Worm (Caenorhabditis elegans): ENCODE results near the gene R09H3.2.

DNA sequence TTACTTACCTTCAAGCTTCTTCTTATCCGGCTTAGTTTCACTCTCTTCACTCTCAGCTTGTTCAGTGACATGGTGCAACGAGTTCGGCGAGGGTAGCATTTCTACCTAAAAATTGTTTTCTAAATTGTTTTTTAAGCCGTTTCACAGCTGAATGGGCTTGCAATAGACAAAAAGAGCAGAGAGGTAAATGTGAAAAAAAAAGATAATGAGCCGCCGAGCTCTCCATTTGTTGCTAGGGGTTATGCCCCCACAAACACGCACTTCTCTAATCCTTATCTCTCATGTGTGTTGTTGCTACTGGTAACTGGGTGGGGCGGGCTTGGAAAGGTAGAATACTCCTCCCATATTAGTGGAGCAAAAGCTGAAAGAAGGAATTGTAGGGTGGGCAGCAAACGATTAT, 39.0 kb upstream of the R09H3.2 start, which contains the start of gene C36C9.5:
- TF ChIP-seq athp-1 (tag; optimal IDR thresholded peaks at IDR 0.05) (no peak), zfh-2 (GFP tag; conservative IDR thresholded peaks at IDR 0.05) (no peak), atf-7 (tag; optimal IDR thresholded peaks at IDR 0.05) (no peak), aptf-3 (GFP tag; IDR thresholded peaks at IDR 0.05) (no peak), nhr-179 (tag; optimal IDR thresholded peaks at IDR 0.05) (no peak), zim-3 (tag; optimal IDR thresholded peaks at IDR 0.05) (no peak)
